7 worm cellular contexts compared by ENCODE assay signal in the genomic region with DNA sequence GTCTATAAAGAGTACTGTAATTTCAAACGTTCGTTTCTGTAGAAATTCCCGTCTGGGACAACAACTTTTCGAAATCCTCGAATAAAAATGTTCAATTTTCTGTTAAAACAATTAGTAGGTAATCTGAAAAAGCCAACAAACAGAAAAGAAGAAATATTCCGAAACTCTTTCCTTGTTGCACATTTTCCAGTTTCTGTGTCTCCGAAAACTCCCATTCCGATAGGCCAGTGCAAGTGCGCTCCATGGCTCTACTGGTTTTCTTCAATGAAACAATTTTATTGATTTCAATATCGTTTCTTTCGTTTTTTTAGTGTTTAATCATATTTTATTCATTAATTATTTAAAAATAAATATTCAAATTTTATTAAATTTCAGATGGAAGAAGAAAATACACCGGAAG.
TF ChIP-seq lines count a peak whose summit lies in the region.

A gene (plus strand): TSS at position 370 of the 400 bp plus-strand sequence.

TF ChIP-seq in whole organism, L1 larva, 84 proteins besides CTCF, POLR2A, EP300 and RAD21 (continues in another document):
- TF ChIP-seq sptf-1 (tag; optimal IDR thresholded peaks at IDR 0.05; lab: Kevin White, UChicago) (no peak), nhr-237 (tag; optimal IDR thresholded peaks at IDR 0.05; lab: Kevin White, UChicago) (no peak), ama-1 (optimal IDR thresholded peaks at IDR 0.05; lab: Kevin White, UChicago) (no peak), nhr-77 (tag; optimal IDR thresholded peaks at IDR 0.05; lab: Kevin White, UChicago) (no peak), C04F5.9 (tag; optimal IDR thresholded peaks at IDR 0.05; lab: Kevin White, UChicago) (no peak), ceh-8 (GFP tag; optimal IDR thresholded peaks at IDR 0.05; lab: Kevin White, UChicago) (no peak), sup-37 (GFP tag; optimal IDR thresholded peaks at IDR 0.05; lab: Kevin White, UChicago) (no peak), mef-2 (tag; optimal IDR thresholded peaks at IDR 0.05; lab: Kevin White, UChicago) (no peak), nhr-28 (tag; optimal IDR thresholded peaks at IDR 0.05; lab: Kevin White, UChicago) (no peak), tlp-1 (tag; optimal IDR thresholded peaks at IDR 0.05; lab: Kevin White, UChicago) (no peak), mdl-1 (tag; optimal IDR thresholded peaks at IDR 0.05; lab: Kevin White, UChicago) (peak in 1 of 2 experiments; percentile 28), snpc-4 (tag; optimal IDR thresholded peaks at IDR 0.05; lab: Kevin White, UChicago) (no peak), F16B12.6 (tag; optimal IDR thresholded peaks at IDR 0.05; lab: Kevin White, UChicago) (peak; percentile 37)

TF ChIP-seq in whole organism, L2 larva, 48 proteins besides CTCF, POLR2A, EP300 and RAD21 (continues in another document):
- TF ChIP-seq ama-1 (optimal IDR thresholded peaks at IDR 0.05; lab: Kevin White, UChicago) (no peak), nhr-77 (tag; optimal IDR thresholded peaks at IDR 0.05; lab: Kevin White, UChicago) (no peak), unc-55 (GFP tag; optimal IDR thresholded peaks at IDR 0.05; lab: Kevin White, UChicago) (peak; percentile 74), fos-1 (tag; optimal IDR thresholded peaks at IDR 0.05; lab: Kevin White, UChicago) (peak; percentile 30), crh-2 (tag; optimal IDR thresholded peaks at IDR 0.05; lab: Kevin White, UChicago) (peak; percentile 35), lsy-2 (tag; optimal IDR thresholded peaks at IDR 0.05; lab: Kevin White, UChicago) (peak in 1 of 2 experiments; percentile 69), sma-9 (GFP tag; optimal IDR thresholded peaks at IDR 0.05; lab: Kevin White, UChicago) (peak; percentile 43), sma-9 (tag; optimal IDR thresholded peaks at IDR 0.05; lab: Kevin White, UChicago) (no peak), lin-11 (tag; optimal IDR thresholded peaks at IDR 0.05; lab: Kevin White, UChicago) (no peak), sma-3 (GFP tag; optimal IDR thresholded peaks at IDR 0.05; lab: Kevin White, UChicago) (peak; percentile 54), lin-13 (GFP tag; optimal IDR thresholded peaks at IDR 0.05; lab: Kevin White, UChicago) (peak; percentile 46), mab-5 (tag; optimal IDR thresholded peaks at IDR 0.05; lab: Kevin White, UChicago) (peak; percentile 2)

TF ChIP-seq in whole organism, L3 larva, 47 proteins besides CTCF, POLR2A, EP300 and RAD21 (continues in another document):
- TF ChIP-seq daf-12 (tag; optimal IDR thresholded peaks at IDR 0.05; lab: Kevin White, UChicago) = no peak
- TF ChIP-seq fkh-2 (tag; optimal IDR thresholded peaks at IDR 0.05; lab: Kevin White, UChicago) = no peak
- TF ChIP-seq ZK546.5 (tag; optimal IDR thresholded peaks at IDR 0.05; lab: Kevin White, UChicago) = no peak
- peak; percentile 51 for TF ChIP-seq snpc-4 (tag; optimal IDR thresholded peaks at IDR 0.05; lab: Kevin White, UChicago)
- TF ChIP-seq jun-1 (tag; optimal IDR thresholded peaks at IDR 0.05; lab: Kevin White, UChicago) = no peak
- TF ChIP-seq pqm-1 (tag; optimal IDR thresholded peaks at IDR 0.05; lab: Kevin White, UChicago) = peak; percentile 18
- peak; percentile 63 for TF ChIP-seq nfya-1 (tag; optimal IDR thresholded peaks at IDR 0.05; lab: Kevin White, UChicago; ENCODE audit: insufficient read depth)
- peak; percentile 79 for TF ChIP-seq lin-15B (tag; optimal IDR thresholded peaks at IDR 0.05; lab: Kevin White, UChicago)
- no peak for TF ChIP-seq ztf-4 (tag; optimal IDR thresholded peaks at IDR 0.05; lab: Kevin White, UChicago)
- TF ChIP-seq elt-2 (tag; optimal IDR thresholded peaks at IDR 0.05; lab: Kevin White, UChicago) = peak; percentile 5
- TF ChIP-seq egl-5 (tag; optimal IDR thresholded peaks at IDR 0.05; lab: Kevin White, UChicago) = no peak
- no peak for TF ChIP-seq nhr-28 (tag; optimal IDR thresholded peaks at IDR 0.05; lab: Kevin White, UChicago)
- no peak for TF ChIP-seq sea-2 (GFP tag; optimal IDR thresholded peaks at IDR 0.05; lab: Kevin White, UChicago)

TF ChIP-seq in whole organism, L4 larva, 104 proteins besides CTCF, POLR2A, EP300 and RAD21 (continues in another document):
- TF ChIP-seq T20F7.1 (GFP tag; optimal IDR thresholded peaks at IDR 0.05; lab: Kevin White, UChicago) (no peak), ceh-82 (tag; optimal IDR thresholded peaks at IDR 0.05; lab: Kevin White, UChicago) (no peak), lin-38 (GFP tag; IDR thresholded peaks at IDR 0.05; lab: Robert Waterston, UW) (peak; percentile 91), nhr-28 (tag; optimal IDR thresholded peaks at IDR 0.05; lab: Kevin White, UChicago) (peak; percentile 18), T26A8.4 (GFP tag; IDR thresholded peaks at IDR 0.05; lab: Robert Waterston, UW) (no peak), mxl-2 (GFP tag; conservative IDR thresholded peaks at IDR 0.05; lab: Robert Waterston, UW) (no peak), aha-1 (tag; lab: Kevin White, UChicago) (peak; percentile 40), mes-2 (tag; optimal IDR thresholded peaks at IDR 0.05; lab: Kevin White, UChicago; ENCODE audit: poor library complexity, severe bottlenecking) (peak; percentile 93), daf-16 (GFP tag; optimal IDR thresholded peaks at IDR 0.05; lab: Kevin White, UChicago) (no peak), daf-16 (tag; optimal IDR thresholded peaks at IDR 0.05; lab: Kevin White, UChicago) (peak; percentile 4), hif-1 (tag; optimal IDR thresholded peaks at IDR 0.05; lab: Kevin White, UChicago) (peak in 1 of 2 experiments; percentile 4), nhr-77 (tag; optimal IDR thresholded peaks at IDR 0.05; lab: Kevin White, UChicago) (peak; percentile 21), mdt-29 (GFP tag; IDR thresholded peaks at IDR 0.05; lab: Robert Waterston, UW) (no peak)

TF ChIP-seq in whole organism, late embryonic, 69 proteins besides CTCF, POLR2A, EP300 and RAD21 (continues in another document):
- TF ChIP-seq unc-86 (tag; optimal IDR thresholded peaks at IDR 0.05; lab: Kevin White, UChicago) (no peak), elt-2 (tag; optimal IDR thresholded peaks at IDR 0.05; lab: Kevin White, UChicago) (peak; percentile 31), tbx-2 (tag; optimal IDR thresholded peaks at IDR 0.05; lab: Kevin White, UChicago) (peak; percentile 37), C08G9.2 (tag; optimal IDR thresholded peaks at IDR 0.05; lab: Kevin White, UChicago) (no peak), ceh-30 (tag; optimal IDR thresholded peaks at IDR 0.05; lab: Kevin White, UChicago) (no peak), ceh-19 (GFP tag; optimal IDR thresholded peaks at IDR 0.05; lab: Kevin White, UChicago) (peak; percentile 15), lin-11 (tag; optimal IDR thresholded peaks at IDR 0.05; lab: Kevin White, UChicago) (no peak), pha-4 (tag; optimal IDR thresholded peaks at IDR 0.05; lab: Kevin White, UChicago) (no peak), ceh-24 (tag; optimal IDR thresholded peaks at IDR 0.05; lab: Kevin White, UChicago) (no peak), ceh-2 (tag; optimal IDR thresholded peaks at IDR 0.05; lab: Kevin White, UChicago) (peak; percentile 45), lim-6 (tag; optimal IDR thresholded peaks at IDR 0.05; lab: Kevin White, UChicago) (no peak), syd-9 (tag; optimal IDR thresholded peaks at IDR 0.05; lab: Kevin White, UChicago) (no peak), fax-1 (tag; optimal IDR thresholded peaks at IDR 0.05; lab: Kevin White, UChicago) (peak; percentile 4), npax-4 (tag; optimal IDR thresholded peaks at IDR 0.05; lab: Kevin White, UChicago) (no peak), unc-42 (tag; optimal IDR thresholded peaks at IDR 0.05; lab: Kevin White, UChicago) (peak; percentile 12)

TF ChIP-seq in whole organism, mixed stage, embryonic, 35 proteins besides CTCF, POLR2A, EP300 and RAD21 (continues in another document):
- TF ChIP-seq snpc-4 (tag; optimal IDR thresholded peaks at IDR 0.05; lab: Kevin White, UChicago) = no peak
- no peak for TF ChIP-seq lin-13 (tag; optimal IDR thresholded peaks at IDR 0.05; lab: Kevin White, UChicago)
- TF ChIP-seq nhr-76 (tag; optimal IDR thresholded peaks at IDR 0.05; lab: Kevin White, UChicago) = no peak
- TF ChIP-seq lsy-2 (tag; optimal IDR thresholded peaks at IDR 0.05; lab: Kevin White, UChicago) = peak; percentile 72
- no peak for TF ChIP-seq unc-62 (GFP tag; optimal IDR thresholded peaks at IDR 0.05; lab: Kevin White, UChicago)
- TF ChIP-seq nhr-28 (tag; optimal IDR thresholded peaks at IDR 0.05; lab: Kevin White, UChicago) = no peak
- TF ChIP-seq nhr-2 (tag; optimal IDR thresholded peaks at IDR 0.05; lab: Kevin White, UChicago) = no peak
- TF ChIP-seq mep-1 (tag; optimal IDR thresholded peaks at IDR 0.05; lab: Kevin White, UChicago) = peak; percentile 13
- TF ChIP-seq sptf-1 (tag; optimal IDR thresholded peaks at IDR 0.05; lab: Kevin White, UChicago) = peak; percentile 1
- no peak for TF ChIP-seq unc-39 (tag; optimal IDR thresholded peaks at IDR 0.05; lab: Kevin White, UChicago)
- peak; percentile 24 for TF ChIP-seq nhr-237 (tag; optimal IDR thresholded peaks at IDR 0.05; lab: Kevin White, UChicago)
- TF ChIP-seq ceh-83 (GFP tag; optimal IDR thresholded peaks at IDR 0.05; lab: Kevin White, UChicago) = no peak
- TF ChIP-seq pha-4 (tag; optimal IDR thresholded peaks at IDR 0.05; lab: Kevin White, UChicago) = peak; percentile 28
- peak; percentile 60 for TF ChIP-seq ces-1 (GFP tag; optimal IDR thresholded peaks at IDR 0.05; lab: Kevin White, UChicago)
- TF ChIP-seq zip-8 (tag; optimal IDR thresholded peaks at IDR 0.05; lab: Kevin White, UChicago) = no peak

TF ChIP-seq in whole organism, young adult, 124 proteins besides CTCF, POLR2A, EP300 and RAD21 (continues in another document):
- no peak for TF ChIP-seq bed-2 (GFP tag; IDR thresholded peaks at IDR 0.05; lab: Robert Waterston, UW)
- no peak for TF ChIP-seq egrh-3 (GFP tag; IDR thresholded peaks at IDR 0.05; lab: Robert Waterston, UW)
- no peak for TF ChIP-seq Y67H2A.10 (GFP tag; conservative IDR thresholded peaks at IDR 0.05; lab: Robert Waterston, UW)
- no peak for TF ChIP-seq bed-1 (GFP tag; IDR thresholded peaks at IDR 0.05; lab: Robert Waterston, UW)
- TF ChIP-seq F49E8.2 (tag; optimal IDR thresholded peaks at IDR 0.05; lab: Kevin White, UChicago; ENCODE audit: insufficient read depth) = no peak
- no peak for TF ChIP-seq madf-3 (GFP tag; IDR thresholded peaks at IDR 0.05; lab: Robert Waterston, UW)
- TF ChIP-seq ccch-3 (GFP tag; optimal IDR thresholded peaks at IDR 0.05; lab: Kevin White, UChicago) = no peak
- TF ChIP-seq K12H6.12 (tag; optimal IDR thresholded peaks at IDR 0.05; lab: Kevin White, UChicago) = peak; percentile 15
- TF ChIP-seq die-1 (tag; optimal IDR thresholded peaks at IDR 0.05; lab: Kevin White, UChicago) = no peak
- TF ChIP-seq ceh-100 (GFP tag; IDR thresholded peaks at IDR 0.05; lab: Robert Waterston, UW) = peak; percentile 91
- TF ChIP-seq F23B12.7 (tag; optimal IDR thresholded peaks at IDR 0.05; lab: Kevin White, UChicago; ENCODE audit: insufficient read depth) = peak; percentile 67
- no peak for TF ChIP-seq B0261.1 (tag; optimal IDR thresholded peaks at IDR 0.05; lab: Kevin White, UChicago)
- no peak for TF ChIP-seq chd-7 (tag; optimal IDR thresholded peaks at IDR 0.05; lab: Kevin White, UChicago)
- no peak for TF ChIP-seq athp-1 (tag; optimal IDR thresholded peaks at IDR 0.05; lab: Kevin White, UChicago)
- peak; percentile 3 for TF ChIP-seq lsl-1 (GFP tag; optimal IDR thresholded peaks at IDR 0.05; lab: Kevin White, UChicago)
- peak; percentile 82 for TF ChIP-seq mcd-1 (GFP tag; IDR thresholded peaks at IDR 0.05; lab: Robert Waterston, UW)
- no peak for TF ChIP-seq egl-18 (GFP tag; IDR thresholded peaks at IDR 0.05; lab: Robert Waterston, UW)
